Fruit fly (Drosophila melanogaster) whole organism, wandering third instar larva: ENCODE data around the gene CG9747.

Experiments
- Abd-B ChIP-seq: fragments of >200 bp; optimal IDR thresholded peaks from 2 replicates; lab custom pipeline; 2017; ENCODE audit warnings: missing biosample characterization, missing genetic modification characterization
- CG32264 ChIP-seq: fragments of 200-800 bp; sonication (Bioruptor generic); optimal IDR thresholded peaks from 2 replicates; lab custom pipeline; 2016; ENCODE audit warnings: missing biosample characterization, missing genetic modification characterization
- CG9705 ChIP-seq: fragments of 200-800 bp; sonication (Bioruptor generic); optimal IDR thresholded peaks from 2 replicates; lab custom pipeline; 2018; ENCODE audit warnings: missing biosample characterization, mild to moderate bottlenecking, missing genetic modification characterization
- CrebA ChIP-seq: fragments of 200-800 bp; sonication (Bioruptor generic); optimal IDR thresholded peaks from 2 replicates; lab custom pipeline; 2016; ENCODE audit warnings: missing biosample characterization, mild to moderate bottlenecking, missing genetic modification characterization, borderline replicate concordance
- Dfd ChIP-seq: fragments of >200 bp; optimal IDR thresholded peaks from 2 replicates; lab custom pipeline; 2017; ENCODE audit warnings: missing biosample characterization, missing genetic modification characterization
- Dif ChIP-seq: fragments of 200-275, 200-300 bp; sonication (Bioruptor generic); optimal IDR thresholded peaks from 2 replicates; lab custom pipeline; 2018; ENCODE audit warnings: missing biosample characterization, missing genetic modification characterization; ENCODE audit not compliant: partially characterized antibody
- GATAd ChIP-seq: sonication (Bioruptor generic); optimal IDR thresholded peaks from 2 replicates; lab custom pipeline; 2016; ENCODE audit warnings: missing biosample characterization, missing genetic modification characterization
- HLH106 ChIP-seq: fragments of 200-800 bp; optimal IDR thresholded peaks from 3 replicates; lab custom pipeline; 2019; ENCODE audit warnings: missing biosample characterization, mild to moderate bottlenecking, missing genetic modification characterization, moderate library complexity
- Hnf4 ChIP-seq: fragments of 200-800 bp; sonication (Bioruptor generic); optimal IDR thresholded peaks from 2 replicates; lab custom pipeline; 2016; ENCODE audit warnings: missing biosample characterization, mild to moderate bottlenecking, missing genetic modification characterization
- Hr78 ChIP-seq: fragments of >200 bp; optimal IDR thresholded peaks from 2 replicates; lab custom pipeline; 2017; ENCODE audit warnings: missing biosample characterization, missing genetic modification characterization
- Hr83 ChIP-seq: fragments of 200-300 bp; sonication (Bioruptor generic); optimal IDR thresholded peaks from 2 replicates; lab custom pipeline; 2016; ENCODE audit warnings: missing biosample characterization, mild to moderate bottlenecking, missing genetic modification characterization, moderate library complexity; ENCODE audit not compliant: poor library complexity, severe bottlenecking
- Jra ChIP-seq: sonication (Bioruptor generic); optimal IDR thresholded peaks from 2 replicates; lab custom pipeline; 2016; ENCODE audit warnings: missing biosample characterization, missing genetic modification characterization
- Mio ChIP-seq: sonication (Bioruptor generic); optimal IDR thresholded peaks from 2 replicates; lab custom pipeline; 2016; ENCODE audit warnings: missing biosample characterization, missing genetic modification characterization
- Myc ChIP-seq: fragments of >200 bp; optimal IDR thresholded peaks from 2 replicates; lab custom pipeline; 2017
- N ChIP-seq: fragments of >200 bp; optimal IDR thresholded peaks from 2 replicates; lab custom pipeline; 2018; ENCODE audit warnings: missing biosample characterization, missing external identifiers, missing genetic modification characterization
- OdsH ChIP-seq: fragments of 200-800 bp; sonication (Bioruptor generic); optimal IDR thresholded peaks from 2 replicates; lab custom pipeline; 2016; ENCODE audit warnings: missing biosample characterization, mild to moderate bottlenecking, missing genetic modification characterization
- Rel ChIP-seq, 2 experiments: fragments of 200-800 bp; sonication (Bioruptor generic) in 1 of 2; optimal IDR thresholded peaks; 2 replicates in 1 of 2; 3 replicates in 1 of 2; lab custom pipeline; 2016 to 2019; ENCODE audit warnings: mild to moderate bottlenecking in 2 of 2, missing biosample characterization in 2 of 2, missing genetic modification characterization in 2 of 2, moderate library complexity in 1 of 2
- Sp1 ChIP-seq: fragments of 200-800 bp; sonication (Bioruptor generic); optimal IDR thresholded peaks from 3 replicates; lab custom pipeline; 2019; ENCODE audit warnings: missing biosample characterization, mild to moderate bottlenecking, missing genetic modification characterization, moderate library complexity
- Vsx2 ChIP-seq: fragments of 200-300, 225-300 bp; sonication (Bioruptor generic); optimal IDR thresholded peaks from 2 replicates; lab custom pipeline; 2018; ENCODE audit warnings: missing biosample characterization, missing genetic modification characterization; ENCODE audit not compliant: partially characterized antibody
- br ChIP-seq: fragments of 200-800 bp; sonication (Bioruptor generic); optimal IDR thresholded peaks from 2 replicates; lab custom pipeline; 2016; ENCODE audit warnings: missing biosample characterization, missing genetic modification characterization
- brk ChIP-seq: fragments of 200-800 bp; sonication (Bioruptor generic); optimal IDR thresholded peaks from 2 replicates; lab custom pipeline; 2016; ENCODE audit warnings: missing biosample characterization, mild to moderate bottlenecking, missing genetic modification characterization
- dl ChIP-seq, 2 experiments: fragments of 175-275, 200-275 bp in 1 of 2; fragments of 200-275 bp in 1 of 2; sonication (Bioruptor generic); optimal IDR thresholded peaks; lab custom pipeline; 2018; ENCODE audit warnings: mild to moderate bottlenecking in 2 of 2, missing biosample characterization in 2 of 2, missing genetic modification characterization in 2 of 2, moderate library complexity in 2 of 2; ENCODE audit not compliant: partially characterized antibody in 2 of 2, insufficient read depth in 1 of 2
- dmrt93B ChIP-seq: fragments of 200-800 bp; sonication (Bioruptor generic); optimal IDR thresholded peaks from 2 replicates; lab custom pipeline; 2018; ENCODE audit warnings: missing biosample characterization, mild to moderate bottlenecking, missing genetic modification characterization
- dsf ChIP-seq: sonication (Bioruptor generic); optimal IDR thresholded peaks from 2 replicates; lab custom pipeline; 2016; ENCODE audit warnings: missing biosample characterization, missing genetic modification characterization, borderline replicate concordance
- ey ChIP-seq: fragments of 200-800 bp; sonication (Bioruptor generic); optimal IDR thresholded peaks from 2 replicates; lab custom pipeline; 2016; ENCODE audit warnings: missing biosample characterization, missing genetic modification characterization
- foxo ChIP-seq, 2 experiments: fragments of 200-800 bp; sonication (Bioruptor generic); optimal IDR thresholded peaks; 2 replicates in 1 of 2; 3 replicates in 1 of 2; lab custom pipeline; 2016 to 2017; ENCODE audit warnings: missing biosample characterization in 2 of 2, missing genetic modification characterization in 2 of 2
- fru ChIP-seq: fragments of 200-800 bp; sonication (Bioruptor generic); optimal IDR thresholded peaks from 3 replicates; lab custom pipeline; 2016; ENCODE audit warnings: missing biosample characterization, mild to moderate bottlenecking, missing genetic modification characterization
- h ChIP-seq: fragments of 200-800 bp; sonication (Bioruptor generic); optimal IDR thresholded peaks from 3 replicates; lab custom pipeline; 2016; ENCODE audit warnings: missing biosample characterization, mild to moderate bottlenecking, missing genetic modification characterization
- jim ChIP-seq: fragments of 175-275, 200-325 bp; sonication (Bioruptor generic); optimal IDR thresholded peaks from 2 replicates; lab custom pipeline; 2016; ENCODE audit warnings: missing biosample characterization, mild to moderate bottlenecking, missing genetic modification characterization
- lola ChIP-seq: fragments of >200 bp; optimal IDR thresholded peaks from 2 replicates; lab custom pipeline; 2017; ENCODE audit warnings: missing biosample characterization, missing genetic modification characterization
- pan ChIP-seq: fragments of >200 bp; optimal IDR thresholded peaks from 2 replicates; lab custom pipeline; 2017
- sv ChIP-seq: fragments of 200-800 bp; sonication (Bioruptor generic); optimal IDR thresholded peaks from 3 replicates; lab custom pipeline; 2016; ENCODE audit warnings: missing biosample characterization, missing genetic modification characterization
- tai ChIP-seq: sonication (Bioruptor generic); optimal IDR thresholded peaks from 2 replicates; lab custom pipeline; 2016; ENCODE audit warnings: missing biosample characterization, missing genetic modification characterization
- woc ChIP-seq: sonication (Bioruptor generic); optimal IDR thresholded peaks from 2 replicates; lab custom pipeline; 2016; ENCODE audit warnings: missing biosample characterization, mild to moderate bottlenecking, missing genetic modification characterization

The CG9747 gene

dm6 chr3R:30170671-30171667, 20.1 kb downstream of the CG9747 start, which contains the start of gene Rsod (continued):
- TF ChIP-seq Dfd (no peak), pan (no peak), dl (GFP tag; optimal IDR thresholded peaks at IDR 0.05; lab: Kevin White, UChicago; ENCODE audit: insufficient read depth in 1 of 2, partially characterized antibody in 2 of 2) (no peak), woc (GFP tag; lab: Kevin White, UChicago) (peak; percentile 73), OdsH (GFP tag; lab: Kevin White, UChicago) (peak; percentile 82), lola (GFP tag; lab: Kevin White, UChicago) (no peak)

dm6 chr3R:30166159-30166784, 24.8 kb downstream of the CG9747 start, which contains the start of gene VhaAC45RP:
VhaAC45RP (minus strand) TSS chr3R:30166419.
- TF ChIP-seq dsf (no peak), HLH106 (tag; lab: Kevin White, UChicago) (no peak), Dif (GFP tag; lab: Kevin White, UChicago) (no peak), pan (no peak), Hnf4 (GFP tag; lab: Kevin White, UChicago) (no peak), brk (GFP tag; lab: Kevin White, UChicago) (no peak), Rel (GFP tag; optimal IDR thresholded peaks at IDR 0.05; lab: Kevin White, UChicago) (no peak), Rel (tag; optimal IDR thresholded peaks at IDR 0.05; lab: Kevin White, UChicago) (no peak), Mio (GFP tag; lab: Kevin White, UChicago) (no peak), N (GFP tag; lab: Kevin White, UChicago) (no peak), dl (GFP tag; optimal IDR thresholded peaks at IDR 0.05; lab: Kevin White, UChicago; ENCODE audit: insufficient read depth in 1 of 2, partially characterized antibody in 2 of 2) (no peak), lola (GFP tag; lab: Kevin White, UChicago) (no peak), Vsx2 (GFP tag; lab: Kevin White, UChicago) (no peak), Sp1 (no peak), br (GFP tag; lab: Kevin White, UChicago) (no peak), Hr83 (GFP tag; lab: Kevin White, UChicago) (no peak), GATAd (no peak), jim (GFP tag; lab: Kevin White, UChicago) (no peak), sv (no peak)
- TF ChIP-seq, all 38 proteins: peak for 0

DNA sequence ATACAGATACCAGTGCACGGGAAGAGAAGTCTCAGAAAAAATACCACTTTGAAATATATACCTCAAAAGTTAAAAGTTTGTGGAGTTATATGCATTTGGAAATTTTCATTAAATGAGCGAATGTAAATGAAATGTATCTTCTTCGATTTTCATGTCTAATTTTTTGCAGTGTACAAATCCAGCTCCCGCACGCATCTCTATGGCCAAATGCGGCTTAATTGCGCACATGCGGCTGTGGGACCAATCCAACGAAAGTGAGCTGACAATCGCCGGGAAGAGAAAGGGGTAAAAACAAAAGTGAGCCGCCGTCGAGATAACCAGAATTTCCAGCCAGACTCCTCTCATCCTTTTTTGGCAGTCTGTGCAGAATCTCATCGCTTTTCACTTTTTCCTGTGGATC, 26.9 kb downstream of the CG9747 start:
- TF ChIP-seq fru (GFP tag; lab: Kevin White, UChicago) (peak; percentile 15), Jra (GFP tag; lab: Kevin White, UChicago) (no peak), h (GFP tag; lab: Kevin White, UChicago) (peak; percentile 15), foxo (GFP tag; optimal IDR thresholded peaks at IDR 0.05; lab: Kevin White, UChicago) (peak in 1 of 2 experiments; percentile 22)

dm6 chr3R:30163228-30163627, 27.8 kb downstream of the CG9747 start:
- TF ChIP-seq dmrt93B (GFP tag; lab: Kevin White, UChicago) = no peak
- no peak for TF ChIP-seq Hnf4 (GFP tag; lab: Kevin White, UChicago)
- TF ChIP-seq Mio (GFP tag; lab: Kevin White, UChicago) = no peak
- TF ChIP-seq OdsH (GFP tag; lab: Kevin White, UChicago) = no peak
- no peak for TF ChIP-seq CG32264

- TF ChIP-seq ey (no peak), dl (GFP tag; optimal IDR thresholded peaks at IDR 0.05; lab: Kevin White, UChicago; ENCODE audit: insufficient read depth in 1 of 2, partially characterized antibody in 2 of 2) (peak; percentile 4 to 32), Jra (GFP tag; lab: Kevin White, UChicago) (no peak), tai (GFP tag; lab: Kevin White, UChicago) (no peak), lola (GFP tag; lab: Kevin White, UChicago) (no peak), Abd-B (GFP tag; lab: Kevin White, UChicago) (no peak), CrebA (GFP tag; lab: Kevin White, UChicago) (no peak), Vsx2 (GFP tag; lab: Kevin White, UChicago) (no peak), Dif (GFP tag; lab: Kevin White, UChicago) (peak; percentile 44), jim (GFP tag; lab: Kevin White, UChicago) (no peak), Hnf4 (GFP tag; lab: Kevin White, UChicago) (no peak), CG32264 (no peak), Myc (lab: Kevin White, UChicago) (no peak), GATAd (no peak), Dfd (no peak), OdsH (GFP tag; lab: Kevin White, UChicago) (no peak), Sp1 (no peak), woc (GFP tag; lab: Kevin White, UChicago) (no peak), HLH106 (tag; lab: Kevin White, UChicago) (no peak), brk (GFP tag; lab: Kevin White, UChicago) (no peak), Hr78 (GFP tag; lab: Kevin White, UChicago) (no peak), dsf (no peak), h (GFP tag; lab: Kevin White, UChicago) (no peak), CG9705 (GFP tag; lab: Kevin White, UChicago) (no peak), fru (GFP tag; lab: Kevin White, UChicago) (peak; percentile 15)
These were observed 30.6 kb downstream of the CG9747 start, which contains the start of gene CG11498 for dm6 chr3R:30160312-30160942. CG11498 (minus strand) TSS chr3R:30160473.
